Fruit fly (Drosophila melanogaster): ENCODE results near the gene Mcm10.

Gene Mcm10

DNA sequence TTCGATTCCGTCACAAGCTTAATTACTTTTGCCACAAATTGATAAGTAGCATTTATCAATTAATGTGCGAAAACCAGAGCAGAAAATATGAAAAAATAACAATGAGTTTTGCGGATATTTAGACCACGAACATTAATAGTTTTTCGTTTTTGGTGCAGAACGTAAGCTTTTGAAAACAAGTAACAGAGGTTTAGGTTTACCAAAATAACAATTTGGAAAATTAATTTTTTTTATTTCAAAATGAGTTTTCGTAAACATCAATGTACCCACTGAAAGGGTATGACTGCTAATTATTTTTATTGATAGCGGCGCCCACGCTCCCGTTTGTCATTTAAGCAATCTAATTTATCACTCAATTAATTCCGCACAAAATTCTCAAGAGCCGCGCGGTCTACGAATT, 15.6 kb downstream of the Mcm10 start:
- TF ChIP-seq MBD-R2 (GFP tag; IDR thresholded peaks at IDR 0.05) (no peak), CG30020 (tag; optimal IDR thresholded peaks at IDR 0.05) (no peak), CG5953 (GFP tag; IDR thresholded peaks at IDR 0.05) (no peak), emc (GFP tag; optimal IDR thresholded peaks at IDR 0.05) (no peak), row (GFP tag; IDR thresholded peaks at IDR 0.05) (peak; percentile 45), CG7556 (GFP tag; optimal IDR thresholded peaks at IDR 0.05) (no peak), CG4854 (GFP tag; optimal IDR thresholded peaks at IDR 0.05) (no peak), sima (GFP tag; optimal IDR thresholded peaks at IDR 0.05) (no peak), CG3281 (GFP tag; optimal IDR thresholded peaks at IDR 0.05) (peak; percentile 31), CG9932 (GFP tag; IDR thresholded peaks at IDR 0.05) (0 out of 2 replicates have a peak, but pooled peaks have one; percentile 12), gsb (GFP tag; IDR thresholded peaks at IDR 0.05) (no peak), Meics (GFP tag; optimal IDR thresholded peaks at IDR 0.05) (peak; percentile 36), CG2678 (tag; optimal IDR thresholded peaks at IDR 0.05) (peak; percentile 49), CG18764 (GFP tag; optimal IDR thresholded peaks at IDR 0.05) (no peak), otp (GFP tag; IDR thresholded peaks at IDR 0.05) (no peak), Adf1 (GFP tag; IDR thresholded peaks at IDR 0.05) (no peak), Hmx (GFP tag; optimal IDR thresholded peaks at IDR 0.05) (no peak), Fer3 (tag; optimal IDR thresholded peaks at IDR 0.05) (peak; percentile 40), BtbVII (GFP tag; optimal IDR thresholded peaks at IDR 0.05) (no peak), CG11504 (tag; optimal IDR thresholded peaks at IDR 0.05) (no peak), CG10209 (GFP tag; optimal IDR thresholded peaks at IDR 0.05) (no peak), Sin3A (optimal IDR thresholded peaks at IDR 0.05) (no peak), CG13296 (GFP tag; optimal IDR thresholded peaks at IDR 0.05) (no peak), CG9797 (GFP tag; optimal IDR thresholded peaks at IDR 0.05) (no peak), fd64A (GFP tag; optimal IDR thresholded peaks at IDR 0.05) (no peak), CG14441 (GFP tag; IDR thresholded peaks at IDR 0.05) (no peak), CG6765 (GFP tag; optimal IDR thresholded peaks at IDR 0.05) (no peak), CG3847 (GFP tag; IDR thresholded peaks at IDR 0.05) (no peak), z (GFP tag; IDR thresholded peaks at IDR 0.05) (no peak), gce (GFP tag; IDR thresholded peaks at IDR 0.05) (no peak), NFAT (GFP tag; IDR thresholded peaks at IDR 0.05) (peak; percentile 18; the same call in 1 of the 2 replicates), Awh (GFP tag; IDR thresholded peaks at IDR 0.05) (no peak), fd3F (GFP tag; optimal IDR thresholded peaks at IDR 0.05) (no peak), CG1832 (GFP tag; optimal IDR thresholded peaks at IDR 0.05) (no peak), CG5180 (GFP tag; optimal IDR thresholded peaks at IDR 0.05) (no peak), Scr (GFP tag; IDR thresholded peaks at IDR 0.05; ENCODE audit: partially characterized antibody) (no peak), fu2 (GFP tag; optimal IDR thresholded peaks at IDR 0.05) (no peak), CG10147 (GFP tag; optimal IDR thresholded peaks at IDR 0.05) (no peak), amos (GFP tag; IDR thresholded peaks at IDR 0.05; ENCODE audit: partially characterized antibody) (no peak), Doc2 (GFP tag; IDR thresholded peaks at IDR 0.05) (no peak), pb (GFP tag; optimal IDR thresholded peaks at IDR 0.05) (no peak), CG34422 (GFP tag; IDR thresholded peaks at IDR 0.05) (no peak), Lpt (GFP tag; optimal IDR thresholded peaks at IDR 0.05) (no peak), CG11456 (GFP tag; IDR thresholded peaks at IDR 0.05) (no peak), CG15269 (tag; optimal IDR thresholded peaks at IDR 0.05) (no peak), Atf-2 (GFP tag; optimal IDR thresholded peaks at IDR 0.05) (no peak), CG9876 (GFP tag; optimal IDR thresholded peaks at IDR 0.05) (no peak), CG7839 (tag; optimal IDR thresholded peaks at IDR 0.05) (peak; percentile 16), CG6854 (GFP tag; optimal IDR thresholded peaks at IDR 0.05) (no peak), HHEX (GFP tag; optimal IDR thresholded peaks at IDR 0.05) (no peak), shn (GFP tag; optimal IDR thresholded peaks at IDR 0.05) (no peak), dimm (GFP tag; IDR thresholded peaks at IDR 0.05) (no peak), run (tag; optimal IDR thresholded peaks at IDR 0.05) (no peak)
